Fruit fly (Drosophila melanogaster) whole organism, embryonic: ENCODE data around the gene TotM.
A peak's percentile ranks its signal among the peaks of the same experiment; 100 is the strongest.

Experiments
- Adf1 ChIP-seq: fragments of 200-800 bp; sonication (Bioruptor generic); IDR thresholded peaks from 2 replicates; pipeline ENCODE4 v1.3.6; 2022; ENCODE audit warnings: missing biosample characterization, missing genetic modification characterization
- B-H1 ChIP-seq: fragments of 200-800 bp; sonication (Bioruptor generic); IDR thresholded peaks from 3 replicates; pipeline ENCODE4 v1.3.6; 2022; ENCODE audit warnings: missing biosample characterization, missing genetic modification characterization
- Bdp1 ChIP-seq: fragments of 200-800 bp; sonication (Bioruptor generic); optimal IDR thresholded peaks from 3 replicates; lab custom pipeline; 2016; ENCODE audit warnings: missing biosample characterization, missing genetic modification characterization
- Blimp-1 ChIP-seq: fragments of 200-800 bp; sonication (Bioruptor generic); optimal IDR thresholded peaks from 3 replicates; lab custom pipeline; 2018; ENCODE audit warnings: missing biosample characterization, missing genetic modification characterization, mild to moderate bottlenecking, moderate library complexity, missing genetic modification reagents
- CG10267 ChIP-seq: fragments of 200-800 bp; sonication (Bioruptor generic); optimal IDR thresholded peaks from 2 replicates; lab custom pipeline; 2018; ENCODE audit warnings: missing biosample characterization, mild to moderate bottlenecking, missing genetic modification characterization, moderate library complexity
- CG11560 ChIP-seq: fragments of 200-800 bp; sonication (Bioruptor generic); IDR thresholded peaks from 3 replicates; pipeline ENCODE4 v1.3.6; 2022; ENCODE audit warnings: missing biosample characterization, missing genetic modification characterization
- CG11723 ChIP-seq: fragments of 200-800 bp; sonication (Bioruptor generic); optimal IDR thresholded peaks from 2 replicates; lab custom pipeline; 2017; ENCODE audit warnings: missing biosample characterization, mild to moderate bottlenecking, missing genetic modification characterization
- CG12942 ChIP-seq: fragments of 200-800 bp; sonication (Bioruptor generic); optimal IDR thresholded peaks from 3 replicates; lab custom pipeline; 2016; ENCODE audit warnings: missing biosample characterization, missing genetic modification characterization
- CG13123 ChIP-seq: fragments of 200-800 bp; sonication (Bioruptor generic); optimal IDR thresholded peaks from 2 replicates; lab custom pipeline; 2016; ENCODE audit warnings: missing biosample characterization, missing genetic modification characterization
- CG13894 ChIP-seq: fragments of 200-800 bp; sonication (Bioruptor generic); optimal IDR thresholded peaks from 3 replicates; lab custom pipeline; 2018; ENCODE audit warnings: missing biosample characterization, mild to moderate bottlenecking, missing genetic modification characterization, moderate library complexity
- CG14667 ChIP-seq: fragments of 200-800 bp; sonication (Bioruptor generic); IDR thresholded peaks from 2 replicates; pipeline ENCODE4 v1.3.6; 2022; ENCODE audit warnings: missing biosample characterization, missing genetic modification characterization
- CG16779 ChIP-seq: fragments of 200-800 bp; sonication (Bioruptor generic); IDR thresholded peaks from 2 replicates; pipeline ENCODE4 v1.3.6; 2022; ENCODE audit warnings: missing biosample characterization, missing genetic modification characterization
- CG18764 ChIP-seq: fragments of 200-800 bp; sonication (Bioruptor generic); optimal IDR thresholded peaks from 3 replicates; lab custom pipeline; 2016; ENCODE audit warnings: missing biosample characterization, missing genetic modification characterization
- CG30403 ChIP-seq: fragments of 200-800 bp; sonication (Bioruptor generic); optimal IDR thresholded peaks from 3 replicates; lab custom pipeline; 2016; ENCODE audit warnings: missing biosample characterization, missing genetic modification characterization
- CG33213 ChIP-seq: fragments of 200-800 bp; sonication (Bioruptor generic); optimal IDR thresholded peaks from 3 replicates; lab custom pipeline; 2016; ENCODE audit warnings: missing biosample characterization, missing genetic modification characterization
- CG33557 ChIP-seq: fragments of 200-800 bp; sonication (Bioruptor generic); optimal IDR thresholded peaks from 2 replicates; lab custom pipeline; 2019; ENCODE audit warnings: missing biosample characterization, mild to moderate bottlenecking, missing genetic modification characterization, moderate library complexity
- CG4328 ChIP-seq: fragments of 200-800 bp; sonication (Bioruptor generic); optimal IDR thresholded peaks from 3 replicates; lab custom pipeline; 2017; ENCODE audit warnings: missing biosample characterization, missing genetic modification reagents, missing genetic modification characterization
- CG5953 ChIP-seq: fragments of 200-800 bp; sonication (Bioruptor generic); IDR thresholded peaks from 2 replicates; pipeline ENCODE4 v1.3.6; 2022; ENCODE audit warnings: missing biosample characterization, missing genetic modification characterization
- CG6683 ChIP-seq: fragments of 200-800 bp; sonication (Bioruptor generic); optimal IDR thresholded peaks from 2 replicates; lab custom pipeline; 2017; ENCODE audit warnings: missing biosample characterization, mild to moderate bottlenecking, missing genetic modification characterization, missing genetic modification reagents
- CG6854 ChIP-seq: fragments of 200-800 bp; sonication (Bioruptor generic); optimal IDR thresholded peaks from 3 replicates; lab custom pipeline; 2017; ENCODE audit warnings: missing biosample characterization, mild to moderate bottlenecking, missing genetic modification characterization
- CG7987 ChIP-seq: fragments of 200-800 bp; sonication (Bioruptor generic); optimal IDR thresholded peaks from 2 replicates; lab custom pipeline; 2018; ENCODE audit warnings: missing biosample characterization, mild to moderate bottlenecking, missing genetic modification characterization, moderate library complexity
- Dad ChIP-seq: fragments of 200-800 bp; sonication (Bioruptor generic); optimal IDR thresholded peaks from 3 replicates; lab custom pipeline; 2016; ENCODE audit warnings: missing biosample characterization, missing genetic modification characterization
- Dip3 ChIP-seq: fragments of 200-800 bp; sonication (Bioruptor generic); optimal IDR thresholded peaks from 3 replicates; lab custom pipeline; 2016; ENCODE audit warnings: missing biosample characterization, missing genetic modification characterization
- Drgx ChIP-seq: fragments of 200-800 bp; sonication (Bioruptor generic); IDR thresholded peaks from 2 replicates; pipeline ENCODE4 v1.3.6; 2022; ENCODE audit warnings: missing biosample characterization, missing genetic modification characterization
- E2f1 ChIP-seq: fragments of 200-800 bp; sonication (Bioruptor generic); IDR thresholded peaks from 2 replicates; pipeline ENCODE4 v1.3.6; 2022; ENCODE audit warnings: missing biosample characterization, missing genetic modification characterization
- Elba2 ChIP-seq: fragments of 200-800 bp; sonication (Bioruptor generic); optimal IDR thresholded peaks from 3 replicates; lab custom pipeline; 2016; ENCODE audit warnings: missing biosample characterization, missing genetic modification characterization
- Ets97D ChIP-seq: fragments of 200-800 bp; sonication (Bioruptor generic); optimal IDR thresholded peaks from 3 replicates; lab custom pipeline; 2016; ENCODE audit warnings: missing biosample characterization, missing genetic modification characterization
- Gsc ChIP-seq: fragments of 200-800 bp; sonication (Bioruptor generic); IDR thresholded peaks from 2 replicates; pipeline ENCODE4 v1.3.6; 2022; ENCODE audit warnings: missing biosample characterization, missing genetic modification characterization
- HHEX ChIP-seq: fragments of 200-800 bp; sonication (Bioruptor generic); optimal IDR thresholded peaks from 3 replicates; lab custom pipeline; 2017; ENCODE audit warnings: missing biosample characterization, mild to moderate bottlenecking, missing genetic modification characterization, missing genetic modification reagents
- Hmr ChIP-seq: fragments of 200-800 bp; sonication (Bioruptor generic); optimal IDR thresholded peaks from 3 replicates; lab custom pipeline; 2017; ENCODE audit warnings: mild to moderate bottlenecking, missing biosample characterization, missing genetic modification reagents, missing genetic modification characterization
- Neu2 ChIP-seq: fragments of 200-800 bp; sonication (Bioruptor generic); optimal IDR thresholded peaks from 3 replicates; lab custom pipeline; 2016; ENCODE audit warnings: missing biosample characterization, missing genetic modification characterization, borderline replicate concordance
- NfI ChIP-seq: fragments of 200-800 bp; sonication (Bioruptor generic); optimal IDR thresholded peaks from 3 replicates; lab custom pipeline; 2018; ENCODE audit warnings: missing biosample characterization, mild to moderate bottlenecking, missing genetic modification characterization, moderate library complexity
- Sox102F ChIP-seq: fragments of 200-800 bp; sonication (Bioruptor generic); optimal IDR thresholded peaks from 2 replicates; lab custom pipeline; 2018; ENCODE audit warnings: missing biosample characterization, mild to moderate bottlenecking, missing genetic modification characterization, moderate library complexity
- TFAM ChIP-seq: fragments of 200-800 bp; sonication (Bioruptor generic); optimal IDR thresholded peaks from 2 replicates; lab custom pipeline; 2017; ENCODE audit warnings: missing biosample characterization, missing genetic modification characterization, inconsistent platforms
- abd-A ChIP-seq: fragments of 200-800 bp; sonication (Bioruptor generic); optimal IDR thresholded peaks from 3 replicates; lab custom pipeline; 2019; ENCODE audit warnings: missing biosample characterization, mild to moderate bottlenecking, missing genetic modification characterization, moderate library complexity
- bowl ChIP-seq: fragments of 200-800 bp; sonication (Bioruptor generic); IDR thresholded peaks from 2 replicates; pipeline ENCODE4 v1.3.6; 2022; ENCODE audit warnings: missing biosample characterization, missing genetic modification characterization
- croc ChIP-seq: fragments of 200-800 bp; sonication (Bioruptor generic); conservative IDR thresholded peaks from 3 replicates; pipeline ENCODE4 v1.3.6; 2022; ENCODE audit warnings: missing biosample characterization, missing genetic modification characterization
- crol ChIP-seq: fragments of 200-800 bp; sonication (Bioruptor generic); IDR thresholded peaks from 2 replicates; pipeline ENCODE4 v1.3.6; 2022; ENCODE audit warnings: missing biosample characterization, missing genetic modification characterization
- dm ChIP-seq: fragments of 200-800 bp; sonication (Bioruptor generic); optimal IDR thresholded peaks from 3 replicates; lab custom pipeline; 2016; ENCODE audit warnings: missing biosample characterization, missing genetic modification characterization
- eyg ChIP-seq: fragments of 200-800 bp; sonication (Bioruptor generic); optimal IDR thresholded peaks from 3 replicates; lab custom pipeline; 2016; ENCODE audit warnings: missing biosample characterization, missing genetic modification characterization
- gce ChIP-seq: fragments of 200-800 bp; sonication (Bioruptor generic); IDR thresholded peaks from 3 replicates; pipeline ENCODE4 v1.3.6; 2022; ENCODE audit warnings: missing biosample characterization, missing genetic modification characterization
- gro ChIP-seq: fragments of 200-800 bp; sonication (Bioruptor generic); optimal IDR thresholded peaks from 2 replicates; lab custom pipeline; 2016; ENCODE audit warnings: missing biosample characterization, missing genetic modification characterization
- gt ChIP-seq: fragments of 200-800 bp; sonication (Bioruptor generic); IDR thresholded peaks from 2 replicates; pipeline ENCODE4 v1.3.6; 2022; ENCODE audit warnings: missing biosample characterization, missing genetic modification characterization
- lilli ChIP-seq: fragments of 200-800 bp; sonication (Bioruptor generic); optimal IDR thresholded peaks from 3 replicates; lab custom pipeline; 2016; ENCODE audit warnings: missing biosample characterization, missing genetic modification characterization
- nerfin-1 ChIP-seq: fragments of 200-800 bp; sonication (Bioruptor generic); optimal IDR thresholded peaks from 3 replicates; lab custom pipeline; 2019; ENCODE audit warnings: missing biosample characterization, mild to moderate bottlenecking, missing genetic modification characterization, moderate library complexity
- sim ChIP-seq: fragments of 200-800 bp; sonication (Bioruptor generic); IDR thresholded peaks from 2 replicates; pipeline ENCODE4 v1.3.6; 2022; ENCODE audit warnings: missing biosample characterization, missing genetic modification characterization
- so ChIP-seq: fragments of 200-800 bp; sonication (Bioruptor generic); IDR thresholded peaks from 3 replicates; pipeline ENCODE4 v1.3.6; 2022; ENCODE audit warnings: missing biosample characterization, missing genetic modification characterization
- stc ChIP-seq: fragments of 200-800 bp; sonication (Bioruptor generic); IDR thresholded peaks from 2 replicates; pipeline ENCODE4 v1.3.6; 2022; ENCODE audit warnings: missing biosample characterization, missing genetic modification characterization
- trh ChIP-seq: fragments of 200-800 bp; sonication (Bioruptor generic); optimal IDR thresholded peaks from 2 replicates; lab custom pipeline; 2016; ENCODE audit warnings: missing biosample characterization, missing genetic modification characterization
- vfl ChIP-seq: fragments of 200-800 bp; sonication (Bioruptor generic); optimal IDR thresholded peaks from 2 replicates; lab custom pipeline; 2016; ENCODE audit warnings: missing biosample characterization, missing genetic modification characterization
- wdn ChIP-seq: fragments of 200-800 bp; sonication (Bioruptor generic); IDR thresholded peaks from 2 replicates; pipeline ENCODE4 v1.3.6; 2022; ENCODE audit warnings: missing biosample characterization, missing genetic modification characterization
- z ChIP-seq: fragments of 200-800 bp; sonication (Bioruptor generic); IDR thresholded peaks from 3 replicates; pipeline ENCODE4 v1.3.6; 2022; ENCODE audit warnings: missing biosample characterization, missing genetic modification characterization

The TotM gene

dm6 chr2L:5296672-5297288, 32.9 kb upstream of the TotM start (continued):
- no peak for TF ChIP-seq CG11723 (GFP tag; lab: Kevin White, UChicago)
- TF ChIP-seq eyg (GFP tag; lab: Kevin White, UChicago): no peak
- TF ChIP-seq Blimp-1 (GFP tag; lab: Kevin White, UChicago): peak; percentile 72
- no peak for TF ChIP-seq CG4328
- TF ChIP-seq CG13123 (GFP tag; lab: Kevin White, UChicago): no peak
- no peak for TF ChIP-seq CG6854 (GFP tag; lab: Kevin White, UChicago)
- peak; percentile 99 for TF ChIP-seq crol (GFP tag; lab: Robert Waterston, UW)
- TF ChIP-seq CG11560 (tag; lab: Robert Waterston, UW): no peak
- TF ChIP-seq gt (GFP tag; lab: Robert Waterston, UW): no peak
- TF ChIP-seq Dip3 (GFP tag; lab: Kevin White, UChicago): no peak
- no peak for TF ChIP-seq sim (GFP tag; lab: Robert Waterston, UW)
- no peak for TF ChIP-seq Bdp1 (GFP tag; lab: Kevin White, UChicago)
- no peak for TF ChIP-seq stc (GFP tag; lab: Robert Waterston, UW)
- TF ChIP-seq z (GFP tag; lab: Robert Waterston, UW): no peak
- TF ChIP-seq CG10267: peak; percentile 30
- no peak for TF ChIP-seq wdn (GFP tag; lab: Robert Waterston, UW)
- TF ChIP-seq CG33557: no peak
- no peak for TF ChIP-seq Sox102F
- TF ChIP-seq gce (GFP tag; lab: Robert Waterston, UW): no peak
- TF ChIP-seq NfI (GFP tag; lab: Kevin White, UChicago): no peak
- no peak for TF ChIP-seq so (GFP tag; lab: Robert Waterston, UW)
- no peak for TF ChIP-seq CG18764 (GFP tag; lab: Kevin White, UChicago)
- no peak for TF ChIP-seq E2f1 (GFP tag; lab: Robert Waterston, UW)
- TF ChIP-seq CG33213 (GFP tag; lab: Kevin White, UChicago): no peak
- no peak for TF ChIP-seq Elba2 (GFP tag; lab: Kevin White, UChicago)
- no peak for TF ChIP-seq Dad
- no peak for TF ChIP-seq CG7987 (GFP tag; lab: Kevin White, UChicago)
- TF ChIP-seq bowl (GFP tag; lab: Robert Waterston, UW): no peak
- TF ChIP-seq Gsc: no peak
- TF ChIP-seq HHEX (GFP tag; lab: Kevin White, UChicago): no peak
- TF ChIP-seq Ets97D (GFP tag; lab: Kevin White, UChicago): no peak
- peak; percentile 29 for TF ChIP-seq CG30403 (GFP tag; lab: Kevin White, UChicago)
- TF ChIP-seq vfl (GFP tag; lab: Kevin White, UChicago): no peak
- TF ChIP-seq CG14667 (GFP tag; lab: Robert Waterston, UW): no peak
- TF ChIP-seq TFAM (GFP tag; lab: Kevin White, UChicago): no peak
- no peak for TF ChIP-seq B-H1 (GFP tag; lab: Robert Waterston, UW)
- no peak for TF ChIP-seq gro (GFP tag; lab: Kevin White, UChicago)
- no peak for TF ChIP-seq CG6683 (GFP tag; lab: Kevin White, UChicago)
- TF ChIP-seq Adf1 (GFP tag; lab: Robert Waterston, UW): peak; percentile 14; the same call in 1 of the 2 replicates
- peak; percentile 23; the same call in 2 of the 3 replicates for TF ChIP-seq croc
- TF ChIP-seq lilli (GFP tag; lab: Kevin White, UChicago): no peak
- TF ChIP-seq CG5953 (GFP tag; lab: Robert Waterston, UW): no peak
- TF ChIP-seq trh (GFP tag; lab: Kevin White, UChicago): no peak
- no peak for TF ChIP-seq CG16779
- TF ChIP-seq abd-A (tag; lab: Kevin White, UChicago): no peak
- TF ChIP-seq CG12942 (GFP tag; lab: Kevin White, UChicago): no peak
- TF ChIP-seq Hmr: no peak
- TF ChIP-seq CG13894 (tag; lab: Kevin White, UChicago): no peak
- no peak for TF ChIP-seq Drgx (GFP tag; lab: Robert Waterston, UW)
- TF ChIP-seq nerfin-1 (tag; lab: Kevin White, UChicago): no peak
- TF ChIP-seq dm (GFP tag; lab: Kevin White, UChicago): no peak
- no peak for TF ChIP-seq Neu2 (GFP tag; lab: Kevin White, UChicago)
